Worm (Caenorhabditis elegans): Measurements from ENCODE around the gene F58H1.5.

F58H1.5 gene

ce11 chrV:11940329-11940728 lies 17.9 kb upstream of the F58H1.5 start:
- TF ChIP-seq nhr-2 (tag; optimal IDR thresholded peaks at IDR 0.05) (no peak), unc-39 (tag; optimal IDR thresholded peaks at IDR 0.05) (no peak), nhr-28 (tag; optimal IDR thresholded peaks at IDR 0.05) (no peak), blmp-1 (tag; optimal IDR thresholded peaks at IDR 0.05) (no peak), cnd-1 (tag; optimal IDR thresholded peaks at IDR 0.05) (no peak), ham-2 (GFP tag; optimal IDR thresholded peaks at IDR 0.05) (no peak), lsy-2 (tag; optimal IDR thresholded peaks at IDR 0.05) (no peak), M03D4.4 (tag; optimal IDR thresholded peaks at IDR 0.05) (no peak), lin-13 (tag; optimal IDR thresholded peaks at IDR 0.05) (no peak), bed-3 (GFP tag; optimal IDR thresholded peaks at IDR 0.05) (no peak), lin-32 (GFP tag; optimal IDR thresholded peaks at IDR 0.05) (no peak), elt-3 (tag; optimal IDR thresholded peaks at IDR 0.05) (no peak), unc-120 (tag; optimal IDR thresholded peaks at IDR 0.05; ENCODE audit: poor library complexity, severe bottlenecking) (no peak), nhr-237 (tag; optimal IDR thresholded peaks at IDR 0.05) (no peak), ceh-39 (tag; optimal IDR thresholded peaks at IDR 0.05) (no peak)

- TF ChIP-seq elt-1 (tag; optimal IDR thresholded peaks at IDR 0.05; ENCODE audit: borderline replicate concordance, insufficient read depth) = no peak
- TF ChIP-seq zip-8 (tag; optimal IDR thresholded peaks at IDR 0.05) = peak; percentile 68
These were observed 16.5 kb upstream of the F58H1.5 start for ce11 chrV:11941664-11942063.

DNA sequence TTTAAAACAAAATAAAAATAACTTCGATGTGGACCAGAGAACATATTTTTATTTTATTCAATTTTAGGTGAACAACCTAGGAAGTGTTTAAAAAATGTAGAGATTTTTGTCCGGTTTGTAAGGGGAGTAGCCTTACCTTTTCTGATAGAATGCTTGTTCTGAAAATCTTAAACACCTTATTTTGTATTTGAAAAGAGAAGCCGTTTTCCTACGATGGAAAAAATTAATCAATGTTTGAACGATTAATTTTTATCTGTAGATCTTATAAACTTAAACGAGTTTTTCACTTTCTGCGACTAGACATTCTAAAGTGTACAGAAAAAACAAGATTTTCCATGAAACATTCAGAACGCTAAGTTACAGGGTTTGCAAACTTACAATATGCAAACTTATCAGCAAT lies 15.9 kb upstream of the F58H1.5 start, which contains the start of gene F58H1.6:
Gene F58H1.6, plus strand, starts transcription at position 301 of the 400 bp plus-strand sequence.
- TF ChIP-seq sptf-1 (tag; optimal IDR thresholded peaks at IDR 0.05) = no peak
- no peak for TF ChIP-seq nhr-237 (tag; optimal IDR thresholded peaks at IDR 0.05)
- no peak for TF ChIP-seq lin-32 (GFP tag; optimal IDR thresholded peaks at IDR 0.05)
- TF ChIP-seq elt-1 (tag; optimal IDR thresholded peaks at IDR 0.05; ENCODE audit: borderline replicate concordance, insufficient read depth) = no peak
- no peak for TF ChIP-seq unc-62 (GFP tag; optimal IDR thresholded peaks at IDR 0.05)
- no peak for TF ChIP-seq bed-3 (GFP tag; optimal IDR thresholded peaks at IDR 0.05)
- TF ChIP-seq nhr-2 (tag; optimal IDR thresholded peaks at IDR 0.05) = no peak
- no peak for TF ChIP-seq zip-8 (tag; optimal IDR thresholded peaks at IDR 0.05)
- TF ChIP-seq ceh-43 (GFP tag; optimal IDR thresholded peaks at IDR 0.05) = no peak
- no peak for TF ChIP-seq M03D4.4 (tag; optimal IDR thresholded peaks at IDR 0.05)
- TF ChIP-seq ceh-39 (tag; optimal IDR thresholded peaks at IDR 0.05) = no peak

DNA sequence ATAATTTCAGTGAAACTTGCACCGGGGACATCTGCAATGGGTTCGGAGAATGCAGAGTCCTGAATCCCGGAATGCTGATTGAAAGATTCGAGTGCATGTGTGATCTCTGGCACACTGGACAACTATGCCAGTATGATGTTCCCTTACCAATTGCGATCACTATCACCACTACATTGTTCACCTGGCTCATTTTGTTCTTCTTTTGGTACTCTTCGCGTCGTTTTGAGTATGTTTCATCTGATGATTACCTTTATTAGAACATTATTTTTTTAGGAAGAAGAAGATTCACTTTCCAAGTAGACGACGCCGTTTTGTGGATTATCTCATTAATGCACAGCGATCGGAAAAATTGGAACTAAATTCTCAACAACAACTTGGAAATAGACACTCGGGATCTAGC lies 14.5 kb upstream of the F58H1.5 start:
- TF ChIP-seq drap-1 (GFP tag; optimal IDR thresholded peaks at IDR 0.05) = no peak
- no peak for TF ChIP-seq nhr-76 (tag; optimal IDR thresholded peaks at IDR 0.05)
- TF ChIP-seq nhr-237 (tag; optimal IDR thresholded peaks at IDR 0.05) = no peak
- no peak for TF ChIP-seq cnd-1 (tag; optimal IDR thresholded peaks at IDR 0.05)
- TF ChIP-seq nhr-12 (tag; optimal IDR thresholded peaks at IDR 0.05) = no peak
- no peak for TF ChIP-seq M03D4.4 (tag; optimal IDR thresholded peaks at IDR 0.05)
- TF ChIP-seq mab-5 (tag; optimal IDR thresholded peaks at IDR 0.05) = no peak
- TF ChIP-seq lsy-2 (tag; optimal IDR thresholded peaks at IDR 0.05) = no peak
- no peak for TF ChIP-seq elt-1 (tag; optimal IDR thresholded peaks at IDR 0.05; ENCODE audit: borderline replicate concordance, insufficient read depth)
- TF ChIP-seq ceh-43 (GFP tag; optimal IDR thresholded peaks at IDR 0.05) = no peak
- TF ChIP-seq blmp-1 (tag; optimal IDR thresholded peaks at IDR 0.05) = no peak
- no peak for TF ChIP-seq unc-62 (GFP tag; optimal IDR thresholded peaks at IDR 0.05)
- TF ChIP-seq ztf-11 (tag; optimal IDR thresholded peaks at IDR 0.05) = no peak
- TF ChIP-seq elt-3 (tag; optimal IDR thresholded peaks at IDR 0.05) = no peak

- TF ChIP-seq M03D4.4 (tag; optimal IDR thresholded peaks at IDR 0.05) (no peak), ces-1 (GFP tag; optimal IDR thresholded peaks at IDR 0.05) (no peak)
These were observed 12.8 kb upstream of the F58H1.5 start for ce11 chrV:11945429-11945828.

DNA sequence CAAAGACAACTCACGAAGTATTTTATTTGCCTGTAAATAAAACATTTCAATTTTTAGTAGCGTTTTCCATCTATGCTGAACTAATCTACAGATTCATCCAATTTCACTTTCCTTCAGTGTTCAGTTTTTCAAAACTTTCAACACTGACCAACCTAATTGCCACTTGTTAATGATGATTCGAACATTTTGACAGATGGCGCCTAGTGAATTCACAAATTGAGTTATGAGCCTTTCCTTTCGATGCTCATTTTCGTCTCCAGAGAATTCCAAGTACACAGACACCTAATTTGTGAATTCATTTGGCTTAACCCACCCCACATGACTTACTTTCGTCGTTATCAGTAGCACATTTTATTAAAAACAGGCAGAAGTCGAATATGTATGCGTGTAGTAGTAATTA lies 11.4 kb upstream of the F58H1.5 start:
- TF ChIP-seq ham-2 (GFP tag; optimal IDR thresholded peaks at IDR 0.05) (no peak), drap-1 (GFP tag; optimal IDR thresholded peaks at IDR 0.05) (no peak), tbx-8 (GFP tag; optimal IDR thresholded peaks at IDR 0.05) (no peak), ces-1 (GFP tag; optimal IDR thresholded peaks at IDR 0.05) (peak; percentile 95), lin-13 (tag; optimal IDR thresholded peaks at IDR 0.05) (no peak), pha-4 (tag; optimal IDR thresholded peaks at IDR 0.05) (no peak), unc-120 (tag; optimal IDR thresholded peaks at IDR 0.05; ENCODE audit: poor library complexity, severe bottlenecking) (no peak), nhr-237 (tag; optimal IDR thresholded peaks at IDR 0.05) (no peak), nhr-28 (tag; optimal IDR thresholded peaks at IDR 0.05) (no peak), lin-32 (GFP tag; optimal IDR thresholded peaks at IDR 0.05) (no peak), cnd-1 (tag; optimal IDR thresholded peaks at IDR 0.05) (peak; percentile 28)

Measured in whole organism, mixed stage, embryonic.